Worm (Caenorhabditis elegans): Measurements from ENCODE around the gene F47D12.3.

- TF ChIP-seq blmp-1 (tag; optimal IDR thresholded peaks at IDR 0.05) (no peak), unc-62 (GFP tag; optimal IDR thresholded peaks at IDR 0.05) (no peak), pha-4 (tag; optimal IDR thresholded peaks at IDR 0.05) (no peak), lin-13 (tag; optimal IDR thresholded peaks at IDR 0.05) (no peak), nhr-12 (tag; optimal IDR thresholded peaks at IDR 0.05) (no peak), zip-8 (tag; optimal IDR thresholded peaks at IDR 0.05) (no peak), ztf-11 (tag; optimal IDR thresholded peaks at IDR 0.05) (no peak)
Measured at ce11 chrIII:6297599-6297998, 662 bp upstream of the F47D12.3 start.

Measured in whole organism, mixed stage, embryonic.